Worm (Caenorhabditis elegans) whole organism, L4 larva: ENCODE measurements around the gene F46F5.14.

ENCODE experiments used
- dve-1 ChIP-seq: sonication (generic microtip); optimal IDR thresholded peaks from 2 replicates; lab custom pipeline; 2017; ENCODE audit warnings: antibody characterized with exemption, mild to moderate bottlenecking, missing genetic modification characterization, missing compliant biosample characterization; ENCODE audit not compliant: insufficient read depth
- fos-1 ChIP-seq: fragments of 150-350 bp; optimal IDR thresholded peaks from 2 replicates; lab custom pipeline; 2014; ENCODE audit warnings: missing biosample characterization, missing genetic modification characterization
- nhr-25 ChIP-seq: sonication (generic microtip); optimal IDR thresholded peaks from 2 replicates; lab custom pipeline; 2017; ENCODE audit warnings: missing genetic modification characterization, mild to moderate bottlenecking, missing compliant biosample characterization, antibody characterized with exemption, moderate library complexity, borderline replicate concordance; ENCODE audit not compliant: insufficient read depth
- nhr-6 ChIP-seq: fragments of 150-350 bp; optimal IDR thresholded peaks from 2 replicates; lab custom pipeline; 2014; ENCODE audit warnings: missing biosample characterization, missing genetic modification characterization
- snpc-4 ChIP-seq: fragments of 150-350 bp; optimal IDR thresholded peaks from 2 replicates; lab custom pipeline; 2014; ENCODE audit warnings: missing biosample characterization, missing genetic modification characterization
- unc-62 ChIP-seq, 3 experiments: fragments of 150-350 bp in 1 of 3; sonication (generic microtip); optimal IDR thresholded peaks in 2 of 3; peaks in 1 of 3; 1 replicate in 1 of 3; 2 replicates in 2 of 3; lab custom pipeline; 2014 to 2017; ENCODE audit warnings: missing biosample characterization in 3 of 3, missing genetic modification characterization in 3 of 3, missing genetic modification reagents in 3 of 3, missing genotype in 1 of 3
- zag-1 ChIP-seq: fragments of 150-350 bp; optimal IDR thresholded peaks from 2 replicates; lab custom pipeline; 2014; ENCODE audit warnings: missing biosample characterization, missing genetic modification characterization
- zfp-3 ChIP-seq: fragments of 200-800 bp; sonication (Bioruptor generic); conservative IDR thresholded peaks from 2 replicates; pipeline ENCODE4 v1.3.6; 2022; ENCODE audit warnings: missing genetic modification reagents, missing genetic modification characterization, missing compliant biosample characterization

ce11 chrII:821514-821913 is 21.7 kb downstream of the F46F5.14 start, which contains the start of gene F46F5.8:
- no peak for TF ChIP-seq zag-1 (tag; lab: Kevin White, UChicago)
- no peak for TF ChIP-seq fos-1 (tag; lab: Kevin White, UChicago)
- no peak for TF ChIP-seq snpc-4 (tag; lab: Kevin White, UChicago)
- TF ChIP-seq zfp-3 = no peak
- TF ChIP-seq nhr-25 (tag; lab: Kevin White, UChicago) = no peak
- peak in 1 of 2 experiments; percentile 73 for TF ChIP-seq unc-62 (GFP tag; optimal IDR thresholded peaks at IDR 0.05 in 1 of 2; lab: Kevin White, UChicago)
- no peak for TF ChIP-seq unc-62 (tag; optimal IDR thresholded peaks at IDR 0.05; lab: Kevin White, UChicago)
- no peak for TF ChIP-seq nhr-6 (tag; lab: Kevin White, UChicago)
- no peak for TF ChIP-seq dve-1 (tag; lab: Kevin White, UChicago)
